Worm (Caenorhabditis elegans): Measurements from ENCODE around the gene ttll-4.

Gene ttll-4

DNA sequence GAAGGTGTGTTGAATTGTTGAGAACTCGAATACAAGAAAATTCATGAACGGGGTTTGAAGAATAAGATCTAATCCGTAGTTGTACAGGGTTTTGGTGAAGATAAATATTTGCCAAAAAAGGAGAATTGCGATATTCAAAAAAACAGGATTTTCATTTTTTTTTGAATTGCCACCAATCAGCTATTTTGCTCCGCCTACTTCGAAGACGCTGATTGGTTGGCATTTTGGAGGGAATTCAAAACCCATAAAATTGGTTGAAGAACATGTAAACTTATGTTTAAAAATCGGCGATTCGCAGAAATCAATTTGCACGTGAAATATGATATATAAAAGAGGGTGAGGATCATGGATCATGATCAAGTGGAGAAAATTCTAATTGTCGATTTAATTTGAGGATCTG, 47.9 kb upstream of the ttll-4 start:
- TF ChIP-seq nfya-1 (tag; optimal IDR thresholded peaks at IDR 0.05) = peak; percentile 87
- no peak for TF ChIP-seq pha-2 (tag; optimal IDR thresholded peaks at IDR 0.05)

DNA sequence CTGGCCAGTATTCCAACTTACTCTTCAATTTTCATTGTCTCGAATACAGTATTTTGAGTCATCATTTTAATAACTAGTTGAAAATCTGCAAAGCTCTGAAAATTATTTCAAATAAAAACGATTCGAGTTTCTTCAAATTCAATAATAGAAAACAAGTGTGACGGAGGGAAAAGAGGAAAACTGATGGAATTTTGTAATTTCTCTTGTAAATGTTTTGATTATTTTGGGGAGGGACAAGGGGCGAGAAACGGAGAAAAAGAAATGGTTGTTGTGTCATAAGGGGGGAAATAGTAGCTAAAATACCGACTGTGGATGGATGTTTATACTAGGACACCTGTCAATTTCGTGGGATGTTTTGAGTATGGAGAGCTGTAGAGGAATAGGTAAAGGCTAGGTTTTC, 45.8 kb upstream of the ttll-4 start, which contains the start of gene T16G12.9:
Gene T16G12.9 (minus strand): TSS at position 101 of the 400 bp plus-strand sequence.
- no peak for TF ChIP-seq fkh-6 (tag; optimal IDR thresholded peaks at IDR 0.05)
- no peak for TF ChIP-seq ref-2 (tag; optimal IDR thresholded peaks at IDR 0.05)
- TF ChIP-seq npax-4 (tag; optimal IDR thresholded peaks at IDR 0.05) = no peak
- no peak for TF ChIP-seq T23F11.4 (GFP tag; optimal IDR thresholded peaks at IDR 0.05)
- TF ChIP-seq ceh-45 (GFP tag; IDR thresholded peaks at IDR 0.05) = no peak
- TF ChIP-seq ttx-3 (tag; optimal IDR thresholded peaks at IDR 0.05) = no peak
- no peak for TF ChIP-seq K09A11.1 (tag; optimal IDR thresholded peaks at IDR 0.05; ENCODE audit: insufficient read depth)
- TF ChIP-seq fkh-10 (GFP tag; optimal IDR thresholded peaks at IDR 0.05) = no peak
- no peak for TF ChIP-seq ceh-24 (tag; optimal IDR thresholded peaks at IDR 0.05)
- TF ChIP-seq nfya-1 (tag; optimal IDR thresholded peaks at IDR 0.05) = no peak
- TF ChIP-seq ahr-1 (tag; optimal IDR thresholded peaks at IDR 0.05) = no peak
- no peak for TF ChIP-seq ceh-22 (tag; optimal IDR thresholded peaks at IDR 0.05)
- no peak for TF ChIP-seq ceh-30 (tag; optimal IDR thresholded peaks at IDR 0.05)

DNA sequence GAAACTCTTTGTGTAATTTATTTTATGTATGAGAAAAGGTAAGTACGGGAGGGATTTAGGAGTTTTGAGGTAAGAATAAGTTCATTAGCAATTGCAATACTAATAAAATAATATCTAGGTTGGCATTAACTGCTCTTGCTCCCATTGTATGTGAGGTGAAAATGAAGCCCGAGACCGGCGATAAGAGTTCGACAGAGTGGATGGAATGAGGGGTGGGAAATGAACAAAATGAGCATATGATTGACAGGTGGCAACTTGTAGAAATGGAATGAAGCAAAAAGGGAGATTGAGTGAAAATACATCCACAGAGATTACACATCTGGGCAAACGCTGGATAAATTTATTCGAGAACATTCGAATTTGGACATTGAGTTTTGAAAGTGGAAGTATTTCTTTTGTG, 45.2 kb upstream of the ttll-4 start:
- no peak for TF ChIP-seq nfya-1 (tag; optimal IDR thresholded peaks at IDR 0.05)
- TF ChIP-seq pha-4 (tag; optimal IDR thresholded peaks at IDR 0.05) = no peak
- TF ChIP-seq ceh-2 (tag; optimal IDR thresholded peaks at IDR 0.05) = no peak
- no peak for TF ChIP-seq fax-1 (tag; optimal IDR thresholded peaks at IDR 0.05)
- TF ChIP-seq eyg-1 (tag; optimal IDR thresholded peaks at IDR 0.05) = no peak
- TF ChIP-seq ahr-1 (tag; optimal IDR thresholded peaks at IDR 0.05) = no peak
- no peak for TF ChIP-seq unc-3 (GFP tag; conservative IDR thresholded peaks at IDR 0.05)
- TF ChIP-seq unc-3 (tag; optimal IDR thresholded peaks at IDR 0.05) = no peak
- no peak for TF ChIP-seq K02D7.2 (tag; optimal IDR thresholded peaks at IDR 0.05)
- TF ChIP-seq tbx-7 (tag; optimal IDR thresholded peaks at IDR 0.05) = no peak
- no peak for TF ChIP-seq ceh-31 (tag; optimal IDR thresholded peaks at IDR 0.05)

DNA sequence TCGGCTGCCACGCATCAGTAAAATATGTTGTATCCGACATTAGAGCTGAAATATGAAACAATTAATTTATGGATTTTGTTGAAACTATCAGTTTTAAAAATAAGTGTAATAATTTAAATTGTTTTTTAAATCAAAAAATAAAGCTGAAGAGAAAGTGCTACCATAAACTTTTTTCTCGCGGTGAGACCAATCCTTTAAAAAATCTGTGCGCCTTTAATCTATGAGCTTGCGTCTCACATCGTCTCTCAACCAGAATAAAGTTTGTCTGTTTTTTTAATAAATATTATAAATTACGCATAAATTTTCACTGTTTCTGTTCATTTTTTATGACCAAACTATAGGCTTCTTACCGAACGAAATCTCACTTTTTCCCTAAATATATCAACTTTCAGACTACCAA, 40.7 kb upstream of the ttll-4 start, which contains the start of gene T16H12.3:
Gene T16H12.3 (minus strand): TSS at position 51 of the 400 bp plus-strand sequence.
- no peak for TF ChIP-seq ceh-30 (tag; optimal IDR thresholded peaks at IDR 0.05)
- TF ChIP-seq hlh-30 (tag; optimal IDR thresholded peaks at IDR 0.05; ENCODE audit: insufficient read depth) = no peak
- TF ChIP-seq pros-1 (tag; optimal IDR thresholded peaks at IDR 0.05) = no peak
- no peak for TF ChIP-seq ceh-18 (tag; optimal IDR thresholded peaks at IDR 0.05)
- no peak for TF ChIP-seq tbx-7 (tag; optimal IDR thresholded peaks at IDR 0.05)
- TF ChIP-seq pat-9 (tag; optimal IDR thresholded peaks at IDR 0.05) = no peak
- TF ChIP-seq ttx-3 (tag; optimal IDR thresholded peaks at IDR 0.05) = no peak
- no peak for TF ChIP-seq unc-42 (tag; optimal IDR thresholded peaks at IDR 0.05)

DNA sequence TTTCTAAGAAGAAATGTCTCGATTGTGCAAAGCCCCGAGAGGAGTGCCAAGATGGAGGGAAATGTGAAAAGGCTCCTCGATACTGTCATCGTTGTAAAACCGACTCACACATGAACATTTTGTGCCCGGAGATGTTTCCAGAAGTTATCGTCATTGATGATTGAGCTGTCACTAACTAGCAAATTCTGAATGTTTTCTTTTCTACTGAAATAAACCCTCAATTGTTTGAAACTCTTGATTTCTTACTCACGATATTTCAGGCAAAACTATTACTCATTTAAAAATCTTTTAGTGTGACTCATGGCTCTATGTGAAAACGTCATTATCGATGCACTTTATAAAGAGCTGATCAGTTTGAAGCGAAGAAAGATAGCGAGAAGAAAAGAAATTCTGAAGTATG, 38.9 kb upstream of the ttll-4 start, which contains the start of gene T16H12.13:
Gene T16H12.13 (plus strand): TSS at position 301 of the 400 bp plus-strand sequence.
- TF ChIP-seq T23F11.4 (GFP tag; optimal IDR thresholded peaks at IDR 0.05) (no peak), ama-1 (optimal IDR thresholded peaks at IDR 0.05) (no peak), nfya-1 (tag; optimal IDR thresholded peaks at IDR 0.05) (no peak), hlh-15 (tag; optimal IDR thresholded peaks at IDR 0.05) (no peak), fkh-6 (tag; optimal IDR thresholded peaks at IDR 0.05) (no peak), ceh-24 (tag; optimal IDR thresholded peaks at IDR 0.05) (no peak), hlh-6 (tag; optimal IDR thresholded peaks at IDR 0.05) (no peak), lim-6 (tag; optimal IDR thresholded peaks at IDR 0.05) (no peak), fax-1 (tag; optimal IDR thresholded peaks at IDR 0.05) (no peak), ahr-1 (tag; optimal IDR thresholded peaks at IDR 0.05) (no peak), lin-11 (tag; optimal IDR thresholded peaks at IDR 0.05) (no peak), ceh-31 (tag; optimal IDR thresholded peaks at IDR 0.05) (no peak), madf-2 (tag; optimal IDR thresholded peaks at IDR 0.05) (no peak), sdc-2 (tag; optimal IDR thresholded peaks at IDR 0.05) (no peak), nhr-232 (tag; optimal IDR thresholded peaks at IDR 0.05) (no peak), pqm-1 (tag; optimal IDR thresholded peaks at IDR 0.05) (no peak), nhr-11 (tag; optimal IDR thresholded peaks at IDR 0.05) (no peak), ceh-34 (tag; optimal IDR thresholded peaks at IDR 0.05) (no peak)
